Worm (Caenorhabditis elegans) whole organism, L4 larva: Measurements from ENCODE around the gene T24D5.6.

ENCODE experiments used
- F44E2.7 ChIP-seq: fragments of 200-800 bp; sonication (Bioruptor generic); IDR thresholded peaks from 2 replicates; pipeline ENCODE4 v2.1.2; 2022; ENCODE audit warnings: missing genetic modification characterization, missing compliant biosample characterization
- Y5F2A.4 ChIP-seq: fragments of 200-800 bp; sonication (Bioruptor generic); optimal IDR thresholded peaks from 2 replicates; lab custom pipeline; 2018; ENCODE audit warnings: mild to moderate bottlenecking, missing genetic modification characterization, missing compliant biosample characterization
- ceh-82 ChIP-seq: sonication (generic microtip); optimal IDR thresholded peaks from 2 replicates; lab custom pipeline; 2017; ENCODE audit warnings: missing biosample characterization, missing genetic modification characterization
- hif-1 ChIP-seq, 2 experiments: sonication (generic microtip); optimal IDR thresholded peaks; 2 replicates each; lab custom pipeline; 2016 to 2017; ENCODE audit warnings: missing compliant biosample characterization in 2 of 2, missing genetic modification characterization in 2 of 2, missing genetic modification reagents in 2 of 2, missing genotype in 2 of 2, mild to moderate bottlenecking in 1 of 2
- nhr-102 ChIP-seq: sonication (generic microtip); optimal IDR thresholded peaks from 2 replicates; lab custom pipeline; 2016; ENCODE audit warnings: mild to moderate bottlenecking, missing genetic modification characterization, moderate library complexity, missing compliant biosample characterization
- snpc-4 ChIP-seq: fragments of 150-350 bp; optimal IDR thresholded peaks from 2 replicates; lab custom pipeline; 2014; ENCODE audit warnings: missing biosample characterization, missing genetic modification characterization

- TF ChIP-seq snpc-4 (tag; lab: Kevin White, UChicago): no peak
- TF ChIP-seq F44E2.7: no peak
- no peak for TF ChIP-seq nhr-102 (tag; lab: Kevin White, UChicago)
- no peak for TF ChIP-seq Y5F2A.4
- no peak for TF ChIP-seq hif-1 (tag; optimal IDR thresholded peaks at IDR 0.05; lab: Kevin White, UChicago)
- TF ChIP-seq ceh-82 (tag; lab: Kevin White, UChicago): no peak
Measured at ce11 chrX:12636242-12636641, 32.8 kb downstream of the T24D5.6 start.
